Fruit fly (Drosophila melanogaster) whole organism, embryonic: ENCODE measurements around the gene CG11634.

Experiments
- Bgb ChIP-seq: fragments of 200-800 bp; sonication (Bioruptor generic); IDR thresholded peaks from 2 replicates; pipeline ENCODE4 v1.3.6; 2022; ENCODE audit warnings: missing biosample characterization, missing genetic modification characterization; ENCODE audit not compliant: partially characterized antibody
- CG10462 ChIP-seq: fragments of 200-800 bp; sonication (Bioruptor generic); optimal IDR thresholded peaks from 2 replicates; lab custom pipeline; 2016; ENCODE audit warnings: missing biosample characterization, missing genetic modification characterization
- CG10979 ChIP-seq: fragments of 200-800 bp; sonication (Bioruptor generic); optimal IDR thresholded peaks from 2 replicates; lab custom pipeline; 2018; ENCODE audit warnings: missing biosample characterization, mild to moderate bottlenecking, missing genetic modification characterization, moderate library complexity
- CG11085 ChIP-seq: fragments of 200-800 bp; sonication (Bioruptor generic); IDR thresholded peaks from 2 replicates; pipeline ENCODE4 v1.3.6; 2022; ENCODE audit warnings: missing biosample characterization, missing genetic modification characterization
- CG13287 ChIP-seq: fragments of 200-800 bp; sonication (Bioruptor generic); IDR thresholded peaks from 2 replicates; pipeline ENCODE4 v1.3.6; 2022; ENCODE audit warnings: missing biosample characterization, missing genetic modification characterization; ENCODE audit not compliant: partially characterized antibody
- CG17912 ChIP-seq: fragments of 200-800 bp; sonication (Bioruptor generic); optimal IDR thresholded peaks from 2 replicates; lab custom pipeline; 2018; ENCODE audit warnings: missing biosample characterization, mild to moderate bottlenecking, missing genetic modification characterization
- CG18619 ChIP-seq: fragments of 200-800 bp; sonication (Bioruptor generic); optimal IDR thresholded peaks from 3 replicates; lab custom pipeline; 2017; ENCODE audit warnings: missing biosample characterization, mild to moderate bottlenecking, missing genetic modification characterization
- CG2129 ChIP-seq: fragments of 200-800 bp; sonication (Bioruptor generic); IDR thresholded peaks from 2 replicates; pipeline ENCODE4 v1.3.6; 2022; ENCODE audit warnings: missing biosample characterization, missing genetic modification characterization; ENCODE audit not compliant: partially characterized antibody
- CG2199 ChIP-seq: fragments of 200-800 bp; sonication (Bioruptor generic); IDR thresholded peaks from 3 replicates; pipeline ENCODE4 v1.3.6; 2022; ENCODE audit warnings: missing biosample characterization, missing genetic modification characterization
- CG32772 ChIP-seq: fragments of 200-800 bp; sonication (Bioruptor generic); IDR thresholded peaks from 2 replicates; pipeline ENCODE4 v1.3.6; 2022; ENCODE audit warnings: missing biosample characterization, missing genetic modification characterization
- CG34224 ChIP-seq: fragments of 200-800 bp; sonication (Bioruptor generic); IDR thresholded peaks from 3 replicates; pipeline ENCODE4 v1.3.6; 2022; ENCODE audit warnings: missing biosample characterization, missing genetic modification characterization; ENCODE audit not compliant: partially characterized antibody
- CG3726 ChIP-seq: fragments of 200-800 bp; sonication (Bioruptor generic); IDR thresholded peaks from 3 replicates; pipeline ENCODE4, ENCODE4 v1.3.6; 2022; ENCODE audit warnings: missing biosample characterization, missing genetic modification characterization
- CG3838 ChIP-seq: fragments of 200-800 bp; sonication (Bioruptor generic); optimal IDR thresholded peaks from 3 replicates; lab custom pipeline; 2016; ENCODE audit warnings: missing biosample characterization, missing genetic modification characterization
- CG4282 ChIP-seq: fragments of 200-800 bp; sonication (Bioruptor generic); optimal IDR thresholded peaks from 2 replicates; lab custom pipeline; 2016; ENCODE audit warnings: missing biosample characterization, missing genetic modification characterization
- CG43689 ChIP-seq: fragments of 200-800 bp; sonication (Bioruptor generic); IDR thresholded peaks from 2 replicates; pipeline ENCODE4 v1.3.6; 2022; ENCODE audit warnings: missing biosample characterization, missing genetic modification characterization
- Dfd ChIP-seq, 2 experiments: fragments of >200 bp; optimal IDR thresholded peaks; 2 replicates each; lab custom pipeline; 2017; ENCODE audit warnings: missing biosample characterization in 2 of 2, missing genetic modification characterization in 2 of 2
- Fer1 ChIP-seq: fragments of 200-800 bp; sonication (Bioruptor generic); optimal IDR thresholded peaks from 2 replicates; lab custom pipeline; 2017; ENCODE audit warnings: missing biosample characterization, mild to moderate bottlenecking, missing genetic modification characterization
- GATAe ChIP-seq: fragments of 200-800 bp; sonication (Bioruptor generic); conservative IDR thresholded peaks from 2 replicates; pipeline ENCODE4 v1.3.6; 2022; ENCODE audit warnings: missing biosample characterization, missing genetic modification characterization
- HLH3B ChIP-seq: fragments of 200-800 bp; sonication (Bioruptor generic); IDR thresholded peaks from 2 replicates; pipeline ENCODE4 v1.3.6; 2022; ENCODE audit warnings: missing biosample characterization, missing genetic modification characterization
- Hr78 ChIP-seq, 2 experiments: fragments of 200-800 bp in 1 of 2; fragments of >200 bp in 1 of 2; sonication (Bioruptor generic) in 1 of 2; optimal IDR thresholded peaks; 2 replicates each; lab custom pipeline; 2017 to 2019; ENCODE audit warnings: missing biosample characterization in 2 of 2, missing genetic modification characterization in 2 of 2, mild to moderate bottlenecking in 1 of 2, moderate library complexity in 1 of 2
- Kr ChIP-seq: fragments of 200-800 bp; sonication (Bioruptor generic); optimal IDR thresholded peaks from 2 replicates; lab custom pipeline; 2017; ENCODE audit warnings: missing biosample characterization, mild to moderate bottlenecking, missing genetic modification characterization
- Oli ChIP-seq: fragments of 200-800 bp; sonication (Bioruptor generic); optimal IDR thresholded peaks from 2 replicates; lab custom pipeline; 2018; ENCODE audit warnings: missing biosample characterization, mild to moderate bottlenecking, missing genetic modification characterization, moderate library complexity
- PHDP ChIP-seq: fragments of 200-800 bp; sonication (Bioruptor generic); optimal IDR thresholded peaks from 3 replicates; lab custom pipeline; 2018; ENCODE audit warnings: missing biosample characterization, mild to moderate bottlenecking, missing genetic modification characterization, moderate library complexity
- Poxn ChIP-seq: fragments of 200-800 bp; sonication (Bioruptor generic); IDR thresholded peaks from 2 replicates; pipeline ENCODE4 v1.3.6; 2022; ENCODE audit warnings: missing biosample characterization, missing genetic modification characterization
- Sox102F ChIP-seq: fragments of 200-800 bp; sonication (Bioruptor generic); optimal IDR thresholded peaks from 2 replicates; lab custom pipeline; 2018; ENCODE audit warnings: missing biosample characterization, mild to moderate bottlenecking, missing genetic modification characterization, moderate library complexity
- Stat92E ChIP-seq, 3 experiments: fragments of >200 bp in 2 of 3; fragments of 200-800 bp in 1 of 3; sonication (Bioruptor generic) in 1 of 3; optimal IDR thresholded peaks; 2 replicates each; lab custom pipeline; 2017 to 2019; ENCODE audit warnings: missing biosample characterization in 3 of 3, missing genetic modification characterization in 3 of 3, mild to moderate bottlenecking in 1 of 3, moderate library complexity in 1 of 3
- ac ChIP-seq: fragments of 200-800 bp; sonication (Bioruptor generic); optimal IDR thresholded peaks from 3 replicates; lab custom pipeline; 2017; ENCODE audit warnings: missing biosample characterization, mild to moderate bottlenecking, missing genetic modification characterization
- amos ChIP-seq: fragments of 200-800 bp; sonication (Bioruptor generic); IDR thresholded peaks from 2 replicates; pipeline ENCODE4 v1.3.6; 2022; ENCODE audit warnings: missing biosample characterization, missing genetic modification characterization; ENCODE audit not compliant: partially characterized antibody
- crc ChIP-seq: fragments of 200-800 bp; sonication (Bioruptor generic); optimal IDR thresholded peaks from 2 replicates; lab custom pipeline; 2016; ENCODE audit warnings: missing biosample characterization, missing genetic modification characterization
- crol ChIP-seq: fragments of 200-800 bp; sonication (Bioruptor generic); IDR thresholded peaks from 2 replicates; pipeline ENCODE4 v1.3.6; 2022; ENCODE audit warnings: missing biosample characterization, missing genetic modification characterization
- crp ChIP-seq, 2 experiments: fragments of 200-800 bp; sonication (Bioruptor generic); optimal IDR thresholded peaks; 2 replicates in 1 of 2; 3 replicates in 1 of 2; lab custom pipeline; 2017; ENCODE audit warnings: missing biosample characterization in 2 of 2, missing genetic modification characterization in 2 of 2, mild to moderate bottlenecking in 1 of 2, moderate library complexity in 1 of 2
- eyg ChIP-seq: fragments of 200-800 bp; sonication (Bioruptor generic); optimal IDR thresholded peaks from 3 replicates; lab custom pipeline; 2016; ENCODE audit warnings: missing biosample characterization, missing genetic modification characterization
- hkb ChIP-seq, 2 experiments: fragments of 200-800 bp in 1 of 2; fragments of >200 bp in 1 of 2; sonication (Bioruptor generic) in 1 of 2; IDR thresholded peaks in 1 of 2; optimal IDR thresholded peaks in 1 of 2; 2 replicates each; pipeline versions ENCODE4 v1.3.6 to Lab custom; 2017 to 2022; ENCODE audit warnings: missing biosample characterization in 1 of 2, missing genetic modification characterization in 1 of 2
- kay ChIP-seq: fragments of 200-800 bp; sonication (Bioruptor generic); optimal IDR thresholded peaks from 2 replicates; lab custom pipeline; 2016; ENCODE audit warnings: missing biosample characterization, missing genetic modification characterization
- klu ChIP-seq: fragments of 200-800 bp; sonication (Bioruptor generic); IDR thresholded peaks from 2 replicates; pipeline ENCODE4 v1.3.6; 2022; ENCODE audit warnings: missing biosample characterization, missing genetic modification characterization
- lab ChIP-seq: fragments of 200-800 bp; sonication (Bioruptor generic); optimal IDR thresholded peaks from 3 replicates; lab custom pipeline; 2017; ENCODE audit warnings: missing biosample characterization, missing genetic modification characterization, mild to moderate bottlenecking, moderate library complexity, missing genetic modification reagents
- nerfin-2 ChIP-seq: fragments of 200-800 bp; sonication (Bioruptor generic); IDR thresholded peaks from 2 replicates; pipeline ENCODE4 v1.3.6; 2022; ENCODE audit warnings: missing biosample characterization, missing genetic modification characterization; ENCODE audit not compliant: partially characterized antibody
- prd ChIP-seq, 3 experiments: fragments of >200 bp in 2 of 3; fragments of 200-800 bp in 1 of 3; sonication (Bioruptor generic) in 1 of 3; optimal IDR thresholded peaks in 2 of 3; IDR thresholded peaks in 1 of 3; 2 replicates in 2 of 3; 3 replicates in 1 of 3; pipeline versions ENCODE4 v1.3.6 to Lab custom; 2017 to 2022; ENCODE audit warnings: missing biosample characterization in 1 of 3, missing genetic modification characterization in 1 of 3
- ro ChIP-seq: fragments of 200-800 bp; sonication (Bioruptor generic); IDR thresholded peaks from 2 replicates; pipeline ENCODE4 v1.3.6; 2022; ENCODE audit warnings: missing biosample characterization, missing genetic modification characterization
- row ChIP-seq: fragments of 200-800 bp; sonication (Bioruptor generic); IDR thresholded peaks from 3 replicates; pipeline ENCODE4 v1.3.6; 2022; ENCODE audit warnings: missing biosample characterization, missing genetic modification characterization
- scrt ChIP-seq: fragments of 200-800 bp; sonication (Bioruptor generic); optimal IDR thresholded peaks from 2 replicates; lab custom pipeline; 2018; ENCODE audit warnings: missing biosample characterization, mild to moderate bottlenecking, missing genetic modification characterization, moderate library complexity
- ssp ChIP-seq: fragments of 200-800 bp; sonication (Bioruptor generic); IDR thresholded peaks from 2 replicates; pipeline ENCODE4 v1.3.6; 2022; ENCODE audit warnings: missing biosample characterization, missing genetic modification characterization
- tap ChIP-seq: fragments of 200-800 bp; optimal IDR thresholded peaks from 3 replicates; lab custom pipeline; 2019; ENCODE audit warnings: missing biosample characterization, mild to moderate bottlenecking, missing genetic modification characterization, moderate library complexity
- tll ChIP-seq, 2 experiments: fragments of 200-800 bp in 1 of 2; fragments of >200 bp in 1 of 2; sonication (Bioruptor generic) in 1 of 2; optimal IDR thresholded peaks; 2 replicates each; lab custom pipeline; 2017 to 2019; ENCODE audit warnings: missing biosample characterization in 2 of 2, missing genetic modification characterization in 2 of 2, mild to moderate bottlenecking in 1 of 2, moderate library complexity in 1 of 2
- twi ChIP-seq: fragments of 200-800 bp; optimal IDR thresholded peaks from 2 replicates; lab custom pipeline; 2019; ENCODE audit warnings: missing biosample characterization, mild to moderate bottlenecking, missing genetic modification characterization, moderate library complexity

CG11634 gene

DNA sequence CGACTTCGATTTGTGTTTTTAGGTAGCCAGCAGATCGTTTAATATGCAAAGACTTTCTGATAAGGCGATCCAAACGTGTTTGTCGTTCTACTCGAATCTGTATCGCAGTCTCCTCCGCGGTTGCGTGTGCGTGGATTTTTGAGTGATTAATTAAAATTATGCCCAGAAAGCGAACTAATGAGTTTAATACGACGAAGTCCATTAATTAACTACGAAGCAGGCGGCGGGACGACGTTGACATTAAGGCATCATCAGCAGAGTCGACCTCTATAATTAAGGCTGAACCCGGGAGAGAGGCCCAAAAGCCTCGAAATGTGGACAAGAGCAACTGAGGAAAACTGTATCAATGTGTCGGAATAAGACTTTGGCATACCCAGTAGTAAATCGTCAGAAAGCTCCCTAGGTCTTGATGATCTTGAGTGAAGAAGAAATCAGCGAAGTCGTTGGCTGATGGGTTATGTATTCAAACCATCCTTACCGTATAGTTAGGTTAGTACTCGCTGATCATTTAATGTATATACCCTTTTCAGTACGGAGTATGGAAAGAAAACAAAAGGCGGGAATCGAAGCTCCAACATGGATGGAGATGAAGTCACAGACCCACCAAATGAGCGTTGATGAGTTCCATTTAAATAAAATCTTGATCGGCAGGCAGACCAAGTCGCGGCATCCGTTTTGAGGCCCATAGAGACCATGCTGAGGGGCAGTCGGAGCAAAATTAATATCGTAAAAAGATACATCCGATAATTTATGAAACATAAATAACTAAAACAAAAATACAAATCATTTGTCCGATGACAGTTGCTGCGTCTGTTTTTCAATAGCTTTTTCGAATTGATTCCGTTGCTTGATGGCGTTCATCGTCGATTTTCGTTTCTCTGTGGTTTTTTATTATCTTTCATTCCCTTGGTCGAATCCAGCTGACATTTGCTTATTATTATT is 48.8 kb upstream of the CG11634 start (continued):
- TF ChIP-seq CG2199 (GFP tag; lab: Robert Waterston, UW) (peak; percentile 86; the same call in 2 of the 3 replicates), CG3838 (peak; percentile 81), Sox102F (GFP tag; lab: Kevin White, UChicago) (peak; percentile 96), Poxn (GFP tag; lab: Robert Waterston, UW) (peak; percentile 67; the same call in 1 of the 2 replicates), nerfin-2 (GFP tag; lab: Robert Waterston, UW) (no peak), CG10979 (tag; lab: Kevin White, UChicago) (peak; percentile 95), Fer1 (GFP tag; lab: Kevin White, UChicago) (peak; percentile 78), Hr78 (GFP tag; optimal IDR thresholded peaks at IDR 0.05; lab: Kevin White, UChicago) (peak in 1 of 2 experiments; percentile 75), crol (GFP tag; lab: Robert Waterston, UW) (0 out of 2 replicates have a peak, but pooled peaks have one; percentile 26), CG11085 (GFP tag; lab: Robert Waterston, UW) (peak; percentile 74), GATAe (peak; percentile 55; the same call in 1 of the 2 replicates), tap (tag; lab: Kevin White, UChicago) (peak; percentile 91), crp (GFP tag; optimal IDR thresholded peaks at IDR 0.05; lab: Kevin White, UChicago) (peak in 1 of 2 experiments; percentile 47), CG17912 (GFP tag; lab: Kevin White, UChicago) (no peak), scrt (peak; percentile 79), CG3726 (peak; percentile 84; the same call in 1 of the 3 replicates), HLH3B (GFP tag; lab: Robert Waterston, UW) (peak; percentile 92), Oli (tag; lab: Kevin White, UChicago) (peak; percentile 94), Kr (GFP tag; lab: Kevin White, UChicago) (no peak), ro (GFP tag; lab: Robert Waterston, UW) (peak; percentile 69), Stat92E (GFP tag; optimal IDR thresholded peaks at IDR 0.05; lab: Kevin White, UChicago) (peak in 1 of 3 experiments; percentile 79), row (GFP tag; lab: Robert Waterston, UW) (peak; percentile 90), prd (optimal IDR thresholded peaks at IDR 0.05; lab: Kevin White, UChicago) (no peak), prd (GFP tag; IDR thresholded peaks at IDR 0.05; lab: Robert Waterston, UW) (peak; percentile 94), CG34224 (GFP tag; lab: Robert Waterston, UW) (no peak), lab (GFP tag; lab: Kevin White, UChicago) (peak; percentile 90), hkb (optimal IDR thresholded peaks at IDR 0.05; lab: Kevin White, UChicago) (no peak), hkb (GFP tag; IDR thresholded peaks at IDR 0.05; lab: Robert Waterston, UW) (peak; percentile 92), ssp (GFP tag; lab: Robert Waterston, UW) (peak; percentile 80), PHDP (tag; lab: Kevin White, UChicago) (peak; percentile 90), CG18619 (GFP tag; lab: Kevin White, UChicago) (peak; percentile 81), CG13287 (GFP tag; lab: Robert Waterston, UW) (no peak), klu (peak; percentile 81), tll (GFP tag; optimal IDR thresholded peaks at IDR 0.05; lab: Kevin White, UChicago) (no peak), eyg (GFP tag; lab: Kevin White, UChicago) (peak; percentile 77), CG43689 (GFP tag; lab: Robert Waterston, UW) (peak; percentile 62), CG4282 (GFP tag; lab: Kevin White, UChicago) (peak; percentile 76), Dfd (GFP tag; optimal IDR thresholded peaks at IDR 0.05; lab: Kevin White, UChicago) (no peak), CG2129 (no peak), kay (GFP tag; lab: Kevin White, UChicago) (peak; percentile 79), ac (GFP tag; lab: Kevin White, UChicago) (peak; percentile 49), Bgb (no peak), crc (GFP tag; lab: Kevin White, UChicago) (peak; percentile 76), twi (tag; lab: Kevin White, UChicago) (peak; percentile 83), CG32772 (GFP tag; lab: Robert Waterston, UW) (peak; percentile 90), CG10462 (GFP tag; lab: Kevin White, UChicago) (peak; percentile 83), amos (no peak)
